Worm (Caenorhabditis elegans) whole organism, midembryonic: ENCODE data around the gene T14G10.8.

Experiments used
- T22C8.4 ChIP-seq: fragments of 200-800 bp; sonication (Bioruptor generic); IDR thresholded peaks from 2 replicates; pipeline ENCODE4 v1.3.6; 2022; ENCODE audit warnings: missing genetic modification characterization, missing compliant biosample characterization
- cog-1 ChIP-seq: sonication (generic microtip); optimal IDR thresholded peaks from 2 replicates; lab custom pipeline; 2016; ENCODE audit warnings: missing genetic modification characterization, missing compliant biosample characterization
- flt-1 ChIP-seq: fragments of 200-800 bp; sonication (Bioruptor generic); IDR thresholded peaks from 2 replicates; pipeline ENCODE4 v1.3.6; 2022; ENCODE audit warnings: missing genetic modification characterization, missing compliant biosample characterization
- klf-2 ChIP-seq: fragments of 200-800 bp; sonication (Bioruptor generic); conservative IDR thresholded peaks from 2 replicates; pipeline ENCODE4 v1.3.6; 2022; ENCODE audit warnings: missing genetic modification reagents, missing genetic modification characterization, missing compliant biosample characterization
- med-1 ChIP-seq: sonication (generic microtip); optimal IDR thresholded peaks from 2 replicates; lab custom pipeline; 2017; ENCODE audit warnings: missing genetic modification characterization, mild to moderate bottlenecking, missing compliant biosample characterization, antibody characterized with exemption, missing genetic modification reagents; ENCODE audit not compliant: insufficient read depth
- ref-1 ChIP-seq: fragments of 200-800 bp; sonication (Bioruptor generic); conservative IDR thresholded peaks from 2 replicates; pipeline ENCODE4 v1.3.6; 2022; ENCODE audit warnings: missing genetic modification reagents, missing genetic modification characterization, missing compliant biosample characterization
- tab-1 ChIP-seq: fragments of 200-800 bp; sonication (Bioruptor generic); IDR thresholded peaks from 2 replicates; pipeline ENCODE4 v1.3.6; 2022; ENCODE audit warnings: missing genetic modification characterization, missing compliant biosample characterization
- ztf-23 ChIP-seq: fragments of 200-800 bp; sonication (Bioruptor generic); IDR thresholded peaks from 2 replicates; pipeline ENCODE4 v1.3.6; 2022; ENCODE audit warnings: missing genetic modification reagents, missing genetic modification characterization, missing compliant biosample characterization
- ztf-29 ChIP-seq: fragments of 200-800 bp; sonication (Bioruptor generic); IDR thresholded peaks from 2 replicates; pipeline ENCODE4 v1.3.6; 2022; ENCODE audit warnings: missing genetic modification reagents, missing genetic modification characterization, missing compliant biosample characterization

T14G10.8 gene

ce11 chrIV:10096881-10097280, 49.9 kb downstream of the T14G10.8 start, which contains the start of gene dis-3:
Gene dis-3, plus strand, starts transcription at chrIV:10097202.
- TF ChIP-seq ztf-23 (GFP tag; lab: Robert Waterston, UW) (no peak), ref-1 (GFP tag; lab: Robert Waterston, UW) (no peak), cog-1 (tag; lab: Kevin White, UChicago) (no peak), klf-2 (GFP tag; lab: Robert Waterston, UW) (no peak), T22C8.4 (GFP tag; lab: Robert Waterston, UW) (no peak), ztf-29 (no peak), tab-1 (no peak), flt-1 (GFP tag; lab: Robert Waterston, UW) (no peak), med-1 (GFP tag; lab: Kevin White, UChicago) (no peak)
